Worm (Caenorhabditis elegans): Measurements from ENCODE around the gene nhr-76.

- no peak for TF ChIP-seq tbx-2 (tag; optimal IDR thresholded peaks at IDR 0.05)
- no peak for TF ChIP-seq hlh-13 (GFP tag; optimal IDR thresholded peaks at IDR 0.05)
- TF ChIP-seq ceh-24 (tag; optimal IDR thresholded peaks at IDR 0.05), result no peak
- TF ChIP-seq nhr-11 (tag; optimal IDR thresholded peaks at IDR 0.05), result no peak
- TF ChIP-seq hlh-8 (tag; optimal IDR thresholded peaks at IDR 0.05), result no peak
- TF ChIP-seq npax-4 (tag; optimal IDR thresholded peaks at IDR 0.05), result no peak
- TF ChIP-seq pax-1 (tag; optimal IDR thresholded peaks at IDR 0.05), result no peak
- no peak for TF ChIP-seq ets-4 (tag; optimal IDR thresholded peaks at IDR 0.05)
- TF ChIP-seq ref-2 (tag; optimal IDR thresholded peaks at IDR 0.05), result no peak
- no peak for TF ChIP-seq sox-2 (GFP tag; IDR thresholded peaks at IDR 0.05)
- no peak for TF ChIP-seq F13H6.1 (tag; optimal IDR thresholded peaks at IDR 0.05)
- TF ChIP-seq eyg-1 (tag; optimal IDR thresholded peaks at IDR 0.05), result no peak
These were observed 30.9 kb upstream of the nhr-76 start, which contains the start of the genes C18H7.7 and C18H7.11 for ce11 chrIV:596292-596952.
